Fruit fly (Drosophila melanogaster) S2 (cell line): ENCODE measurements around the gene car.

Source experiments
- CG8478 ChIP-seq: fragments of >200 bp; optimal IDR thresholded peaks from 2 replicates; lab custom pipeline; 2018
- CTCF ChIP-seq, 2 experiments: fragments of >200 bp; optimal IDR thresholded peaks; 2 replicates each; lab custom pipeline; 2018

- no peak for TF ChIP-seq CG8478 (lab: Kevin White, UChicago)
- no peak for TF ChIP-seq CTCF (optimal IDR thresholded peaks at IDR 0.05; lab: Kevin White, UChicago)
These were observed 42.3 kb downstream of the car start for dm6 chrX:19608042-19608609.
